Worm (Caenorhabditis elegans) whole organism, L3 larva: ENCODE results near the gene srg-57.

Experiments used
- ZK546.5 ChIP-seq: sonication (generic microtip); optimal IDR thresholded peaks from 2 replicates; lab custom pipeline; 2017; ENCODE audit warnings: missing biosample characterization, missing genetic modification characterization
- aly-2 ChIP-seq: fragments of 150-350 bp; optimal IDR thresholded peaks from 2 replicates; lab custom pipeline; 2014; ENCODE audit warnings: missing biosample characterization, missing genetic modification characterization
- ama-1 ChIP-seq: fragments of 150-350 bp; optimal IDR thresholded peaks from 2 replicates; lab custom pipeline; 2018
- ceh-28 ChIP-seq: fragments of 150-350 bp; optimal IDR thresholded peaks from 2 replicates; lab custom pipeline; 2014; ENCODE audit warnings: missing biosample characterization, missing genetic modification reagents, missing genetic modification characterization
- ceh-82 ChIP-seq: fragments of 150-350 bp; optimal IDR thresholded peaks from 2 replicates; lab custom pipeline; 2014; ENCODE audit warnings: missing biosample characterization, missing genetic modification characterization
- ceh-9 ChIP-seq: sonication (generic microtip); optimal IDR thresholded peaks from 2 replicates; lab custom pipeline; 2018; ENCODE audit warnings: missing biosample characterization, missing genetic modification characterization
- daf-12 ChIP-seq: fragments of 150-350 bp; optimal IDR thresholded peaks from 2 replicates; lab custom pipeline; 2014; ENCODE audit warnings: missing biosample characterization, missing genetic modification reagents, missing genetic modification characterization
- egl-27 ChIP-seq: sonication (generic microtip); optimal IDR thresholded peaks from 4 replicates; lab custom pipeline; 2017; ENCODE audit warnings: missing biosample characterization, missing genetic modification reagents, missing genetic modification characterization
- egl-5 ChIP-seq: fragments of 150-350 bp; optimal IDR thresholded peaks from 2 replicates; lab custom pipeline; 2017; ENCODE audit warnings: missing biosample characterization, missing genetic modification reagents, missing genetic modification characterization, inconsistent platforms
- elt-1 ChIP-seq: fragments of 150-350 bp; optimal IDR thresholded peaks from 2 replicates; lab custom pipeline; 2014; ENCODE audit warnings: missing biosample characterization, missing genetic modification characterization
- elt-2 ChIP-seq: sonication (generic microtip); optimal IDR thresholded peaks from 2 replicates; lab custom pipeline; 2016; ENCODE audit warnings: missing genetic modification reagents, mild to moderate bottlenecking, missing genetic modification characterization, missing compliant biosample characterization
- elt-3 ChIP-seq, 3 experiments: fragments of 150-350 bp in 1 of 3; sonication (generic microtip) in 2 of 3; optimal IDR thresholded peaks; 2 replicates in 2 of 3; 4 replicates in 1 of 3; lab custom pipeline; 2014 to 2017; ENCODE audit warnings: missing biosample characterization in 3 of 3, missing genetic modification characterization in 3 of 3
- eor-1 ChIP-seq, 2 experiments: fragments of 150-350 bp; optimal IDR thresholded peaks; 2 replicates each; lab custom pipeline; 2014 to 2018; ENCODE audit warnings: missing biosample characterization in 2 of 2, missing genetic modification characterization in 2 of 2
- fkh-2 ChIP-seq: fragments of 150-350 bp; optimal IDR thresholded peaks from 2 replicates; lab custom pipeline; 2014; ENCODE audit warnings: missing biosample characterization, missing genetic modification reagents, missing genetic modification characterization
- fos-1 ChIP-seq: fragments of 150-350 bp; optimal IDR thresholded peaks from 2 replicates; lab custom pipeline; 2014; ENCODE audit warnings: missing biosample characterization, missing genetic modification characterization
- hmg-11 ChIP-seq: sonication (generic microtip); optimal IDR thresholded peaks from 2 replicates; lab custom pipeline; 2016; ENCODE audit warnings: missing genetic modification characterization, missing compliant biosample characterization
- jun-1 ChIP-seq: fragments of 150-350 bp; optimal IDR thresholded peaks from 2 replicates; lab custom pipeline; 2014; ENCODE audit warnings: missing biosample characterization, missing genetic modification reagents, missing genetic modification characterization
- lin-15B ChIP-seq: fragments of 150-350 bp; optimal IDR thresholded peaks from 2 replicates; lab custom pipeline; 2014; ENCODE audit warnings: missing biosample characterization, missing genetic modification characterization
- lin-39 ChIP-seq: fragments of 150-350 bp; optimal IDR thresholded peaks from 2 replicates; lab custom pipeline; 2018; ENCODE audit warnings: missing biosample characterization, missing genetic modification reagents, missing genetic modification characterization
- lsy-12 ChIP-seq: sonication (generic microtip); optimal IDR thresholded peaks from 2 replicates; lab custom pipeline; 2016; ENCODE audit warnings: mild to moderate bottlenecking, missing genetic modification characterization, missing compliant biosample characterization
- mdl-1 ChIP-seq: fragments of 150-350 bp; optimal IDR thresholded peaks from 2 replicates; lab custom pipeline; 2014; ENCODE audit warnings: missing biosample characterization, missing genetic modification characterization
- mml-1 ChIP-seq: fragments of 150-350 bp; sonication (generic microtip); optimal IDR thresholded peaks from 3 replicates; lab custom pipeline; 2014; ENCODE audit warnings: missing biosample characterization, missing genetic modification characterization
- nfya-1 ChIP-seq: sonication (generic microtip); optimal IDR thresholded peaks from 2 replicates; lab custom pipeline; 2017; ENCODE audit warnings: missing genetic modification characterization, mild to moderate bottlenecking, missing compliant biosample characterization, antibody characterized with exemption, moderate library complexity; ENCODE audit not compliant: insufficient read depth
- nhr-12 ChIP-seq: fragments of 150-350 bp; optimal IDR thresholded peaks from 2 replicates; lab custom pipeline; 2014; ENCODE audit warnings: missing biosample characterization, missing genetic modification characterization
- nhr-23 ChIP-seq: fragments of 150-350 bp; optimal IDR thresholded peaks from 2 replicates; lab custom pipeline; 2014; ENCODE audit warnings: missing biosample characterization, missing genetic modification reagents, missing genetic modification characterization
- nhr-25 ChIP-seq: sonication (generic microtip); optimal IDR thresholded peaks from 2 replicates; lab custom pipeline; 2017; ENCODE audit warnings: missing biosample characterization, missing genetic modification characterization
- nhr-43 ChIP-seq: sonication (generic microtip); optimal IDR thresholded peaks from 2 replicates; lab custom pipeline; 2016; ENCODE audit warnings: mild to moderate bottlenecking, missing genetic modification characterization, missing compliant biosample characterization; ENCODE audit not compliant: poor library complexity, severe bottlenecking
- nhr-76 ChIP-seq: fragments of 150-350 bp; sonication (generic microtip); optimal IDR thresholded peaks from 5 replicates; lab custom pipeline; 2014; ENCODE audit warnings: missing biosample characterization, missing genetic modification characterization
- nhr-77 ChIP-seq: fragments of 150-350 bp; optimal IDR thresholded peaks from 2 replicates; lab custom pipeline; 2014; ENCODE audit warnings: missing biosample characterization, missing genetic modification characterization
- pha-4 ChIP-seq: fragments of 150-350 bp; optimal IDR thresholded peaks from 2 replicates; lab custom pipeline; 2014; ENCODE audit warnings: missing biosample characterization, missing genetic modification reagents, missing genetic modification characterization
- pqm-1 ChIP-seq: fragments of 150-350 bp; optimal IDR thresholded peaks from 2 replicates; lab custom pipeline; 2017; ENCODE audit warnings: missing biosample characterization, missing genetic modification characterization, inconsistent platforms
- skn-1 ChIP-seq: fragments of 150-350 bp; optimal IDR thresholded peaks from 2 replicates; lab custom pipeline; 2014; ENCODE audit warnings: missing biosample characterization, missing genetic modification characterization
- tbx-2 ChIP-seq: sonication (generic microtip); optimal IDR thresholded peaks from 2 replicates; lab custom pipeline; 2016; ENCODE audit warnings: mild to moderate bottlenecking, missing genetic modification characterization, missing compliant biosample characterization
- unc-39 ChIP-seq: sonication (generic microtip); optimal IDR thresholded peaks from 4 replicates; lab custom pipeline; 2017; ENCODE audit warnings: missing biosample characterization, missing genetic modification characterization
- unc-62 ChIP-seq: fragments of 150-350 bp; sonication (generic microtip); optimal IDR thresholded peaks from 4 replicates; lab custom pipeline; 2014; ENCODE audit warnings: missing biosample characterization, missing genetic modification reagents, missing genetic modification characterization
- zag-1 ChIP-seq: fragments of 150-350 bp; optimal IDR thresholded peaks from 2 replicates; lab custom pipeline; 2014; ENCODE audit warnings: missing biosample characterization, missing genetic modification characterization
- ztf-4 ChIP-seq: fragments of 150-350 bp; optimal IDR thresholded peaks from 2 replicates; lab custom pipeline; 2014; ENCODE audit warnings: missing biosample characterization, missing genetic modification characterization

The srg-57 gene

ce11 chrV:2738174-2738573 is 3.9 kb upstream of the srg-57 start, which contains the start of gene srg-56:
Gene srg-56, minus strand, starts transcription at chrV:2738274.
- no peak for TF ChIP-seq elt-1 (tag; lab: Kevin White, UChicago)
- TF ChIP-seq pha-4 (tag; lab: Kevin White, UChicago), result no peak
- no peak for TF ChIP-seq ZK546.5 (tag; lab: Kevin White, UChicago)
- TF ChIP-seq mml-1 (tag; lab: Kevin White, UChicago), result no peak
- TF ChIP-seq egl-27 (tag; lab: Kevin White, UChicago), result no peak
- TF ChIP-seq nhr-12 (tag; lab: Kevin White, UChicago), result no peak
- TF ChIP-seq nhr-76 (tag; lab: Kevin White, UChicago), result no peak
- no peak for TF ChIP-seq elt-3 (tag; optimal IDR thresholded peaks at IDR 0.05; lab: Kevin White, UChicago)
- no peak for TF ChIP-seq unc-62
- TF ChIP-seq daf-12 (tag; lab: Kevin White, UChicago), result no peak
- no peak for TF ChIP-seq skn-1
- no peak for TF ChIP-seq mdl-1 (tag; lab: Kevin White, UChicago)
- no peak for TF ChIP-seq nfya-1 (tag; lab: Kevin White, UChicago)
- TF ChIP-seq ceh-9, result no peak
- TF ChIP-seq nhr-43 (tag; lab: Kevin White, UChicago), result no peak
- no peak for TF ChIP-seq lin-39 (tag; lab: Kevin White, UChicago)
- TF ChIP-seq zag-1, result no peak
- TF ChIP-seq egl-5 (tag; lab: Kevin White, UChicago), result no peak
- no peak for TF ChIP-seq nhr-77 (tag; lab: Kevin White, UChicago)
- no peak for TF ChIP-seq ztf-4 (tag; lab: Kevin White, UChicago)

ce11 chrV:2730784-2731480 is 3.3 kb downstream of the srg-57 start, which contains the start of gene dod-3:
Gene dod-3, minus strand, starts transcription at chrV:2731098.
- TF ChIP-seq elt-2 (tag; lab: Kevin White, UChicago), result peak; percentile 95
- peak; percentile 67 for TF ChIP-seq pqm-1
- no peak for TF ChIP-seq zag-1
- peak; percentile 70 for TF ChIP-seq ama-1 (lab: Kevin White, UChicago)
- no peak for TF ChIP-seq unc-62
- TF ChIP-seq, all 47 proteins: peak for 3

ce11 chrV:2728236-2728635 is 6.0 kb downstream of the srg-57 start, which contains the start of gene str-33:
Gene str-33, plus strand, starts transcription at chrV:2728536.
- no peak for TF ChIP-seq unc-62
- TF ChIP-seq ceh-82 (tag; lab: Kevin White, UChicago), result no peak
- TF ChIP-seq nhr-23, result no peak
- no peak for TF ChIP-seq mml-1 (tag; lab: Kevin White, UChicago)
- no peak for TF ChIP-seq hmg-11 (tag; lab: Kevin White, UChicago)

- no peak for TF ChIP-seq lin-15B (tag; lab: Kevin White, UChicago)
- TF ChIP-seq elt-1 (tag; lab: Kevin White, UChicago), result no peak
- no peak for TF ChIP-seq mml-1 (tag; lab: Kevin White, UChicago)
- TF ChIP-seq ZK546.5 (tag; lab: Kevin White, UChicago), result no peak
- no peak for TF ChIP-seq fos-1
- no peak for TF ChIP-seq lsy-12 (tag; lab: Kevin White, UChicago)
- TF ChIP-seq ama-1 (lab: Kevin White, UChicago), result no peak
- no peak for TF ChIP-seq unc-39 (tag; lab: Kevin White, UChicago)
- TF ChIP-seq eor-1 (tag; optimal IDR thresholded peaks at IDR 0.05; lab: Kevin White, UChicago), result no peak
Measured at ce11 chrV:2727101-2727500, 7.2 kb downstream of the srg-57 start, which contains the start of gene str-13. Gene str-13, minus strand, starts transcription at chrV:2727201.

ce11 chrV:2725225-2725624 is 9.0 kb downstream of the srg-57 start, which contains the start of gene srg-59:
Gene srg-59, minus strand, starts transcription at chrV:2725325.
- no peak for TF ChIP-seq unc-39 (tag; lab: Kevin White, UChicago)
- TF ChIP-seq tbx-2, result no peak
- no peak for TF ChIP-seq fkh-2 (tag; lab: Kevin White, UChicago)
- TF ChIP-seq mml-1 (tag; lab: Kevin White, UChicago), result no peak
- TF ChIP-seq jun-1 (tag; lab: Kevin White, UChicago), result no peak
- TF ChIP-seq egl-5 (tag; lab: Kevin White, UChicago), result no peak
- no peak for TF ChIP-seq nhr-25
- no peak for TF ChIP-seq nhr-76 (tag; lab: Kevin White, UChicago)
- no peak for TF ChIP-seq egl-27 (tag; lab: Kevin White, UChicago)
- no peak for TF ChIP-seq ceh-28 (tag; lab: Kevin White, UChicago)
- no peak for TF ChIP-seq lin-15B (tag; lab: Kevin White, UChicago)
- TF ChIP-seq aly-2 (tag; lab: Kevin White, UChicago), result no peak
- no peak for TF ChIP-seq lin-39 (tag; lab: Kevin White, UChicago)
- no peak for TF ChIP-seq nhr-77 (tag; lab: Kevin White, UChicago)
- no peak for TF ChIP-seq nhr-23
